Worm (Caenorhabditis elegans): Measurements from ENCODE around the gene F37A4.3.

The F37A4.3 gene

DNA sequence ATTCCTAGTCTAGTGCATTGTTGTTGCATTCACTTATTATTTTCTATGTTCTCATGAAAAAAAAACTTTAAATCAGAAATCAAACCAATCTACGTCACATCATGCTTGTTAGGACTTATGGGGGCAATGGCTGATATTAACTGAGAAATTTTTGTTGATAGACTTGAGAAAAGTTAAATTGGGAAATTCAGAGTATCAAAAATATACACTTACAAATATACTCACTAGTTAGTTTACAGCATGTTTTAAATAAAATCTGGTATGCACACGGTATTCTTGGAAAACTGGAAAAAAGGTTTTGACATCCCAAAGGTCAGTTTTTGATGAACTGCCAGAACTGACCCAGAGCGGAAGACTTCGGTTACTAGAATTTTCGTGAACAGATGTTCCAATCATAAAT, 37.4 kb upstream of the F37A4.3 start:
- TF ChIP-seq pat-9 (tag; optimal IDR thresholded peaks at IDR 0.05) = no peak
- no peak for TF ChIP-seq hlh-13 (GFP tag; optimal IDR thresholded peaks at IDR 0.05)
- TF ChIP-seq dmd-4 (tag; optimal IDR thresholded peaks at IDR 0.05; ENCODE audit: borderline replicate concordance) = no peak
- TF ChIP-seq ref-2 (tag; optimal IDR thresholded peaks at IDR 0.05) = no peak
- TF ChIP-seq ceh-22 (tag; optimal IDR thresholded peaks at IDR 0.05) = no peak
- TF ChIP-seq F13H6.1 (tag; optimal IDR thresholded peaks at IDR 0.05) = no peak
- no peak for TF ChIP-seq Y22D7AL.16 (tag; optimal IDR thresholded peaks at IDR 0.05)
- no peak for TF ChIP-seq ceh-34 (tag; optimal IDR thresholded peaks at IDR 0.05)
- no peak for TF ChIP-seq nfya-1 (tag; optimal IDR thresholded peaks at IDR 0.05)
- no peak for TF ChIP-seq ttx-3 (tag; optimal IDR thresholded peaks at IDR 0.05)
- no peak for TF ChIP-seq hlh-30 (tag; optimal IDR thresholded peaks at IDR 0.05; ENCODE audit: insufficient read depth)
- no peak for TF ChIP-seq elt-2 (tag; optimal IDR thresholded peaks at IDR 0.05)
- no peak for TF ChIP-seq fkh-10 (GFP tag; optimal IDR thresholded peaks at IDR 0.05)
- no peak for TF ChIP-seq unc-86 (tag; optimal IDR thresholded peaks at IDR 0.05)
- no peak for TF ChIP-seq rnt-1 (tag; optimal IDR thresholded peaks at IDR 0.05)
- TF ChIP-seq sox-2 (GFP tag; IDR thresholded peaks at IDR 0.05) = no peak
- TF ChIP-seq pros-1 (tag; optimal IDR thresholded peaks at IDR 0.05) = no peak
- no peak for TF ChIP-seq hlh-15 (tag; optimal IDR thresholded peaks at IDR 0.05)
- TF ChIP-seq madf-2 (tag; optimal IDR thresholded peaks at IDR 0.05) = no peak

ce11 chrIII:6681790-6682189, 36.6 kb upstream of the F37A4.3 start:
- TF ChIP-seq unc-42 (tag; optimal IDR thresholded peaks at IDR 0.05) (peak; percentile 21), ceh-6 (GFP tag; optimal IDR thresholded peaks at IDR 0.05) (no peak)

ce11 chrIII:6690490-6690889, 27.9 kb upstream of the F37A4.3 start:
- TF ChIP-seq unc-42 (tag; optimal IDR thresholded peaks at IDR 0.05) = peak; percentile 8
- TF ChIP-seq pqm-1 (tag; optimal IDR thresholded peaks at IDR 0.05) = no peak
- TF ChIP-seq C08G9.2 (tag; optimal IDR thresholded peaks at IDR 0.05) = no peak
- TF ChIP-seq ahr-1 (tag; optimal IDR thresholded peaks at IDR 0.05) = no peak

- TF ChIP-seq unc-86 (tag; optimal IDR thresholded peaks at IDR 0.05) = no peak
- TF ChIP-seq lin-11 (tag; optimal IDR thresholded peaks at IDR 0.05) = no peak
- no peak for TF ChIP-seq K02D7.2 (tag; optimal IDR thresholded peaks at IDR 0.05)
- TF ChIP-seq T23F11.4 (GFP tag; optimal IDR thresholded peaks at IDR 0.05) = no peak
- TF ChIP-seq eyg-1 (tag; optimal IDR thresholded peaks at IDR 0.05) = no peak
- no peak for TF ChIP-seq che-1 (tag; optimal IDR thresholded peaks at IDR 0.05)
- TF ChIP-seq hlh-30 (tag; optimal IDR thresholded peaks at IDR 0.05; ENCODE audit: insufficient read depth) = no peak
- TF ChIP-seq pros-1 (tag; optimal IDR thresholded peaks at IDR 0.05) = no peak
- no peak for TF ChIP-seq pha-4 (tag; optimal IDR thresholded peaks at IDR 0.05)
- TF ChIP-seq ceh-48 (tag; optimal IDR thresholded peaks at IDR 0.05) = no peak
Measured at ce11 chrIII:6693285-6693684, 25.1 kb upstream of the F37A4.3 start.

ce11 chrIII:6695189-6695588, 23.2 kb upstream of the F37A4.3 start:
- TF ChIP-seq nhr-11 (tag; optimal IDR thresholded peaks at IDR 0.05) = no peak
- no peak for TF ChIP-seq pax-1 (tag; optimal IDR thresholded peaks at IDR 0.05)
- TF ChIP-seq nfya-1 (tag; optimal IDR thresholded peaks at IDR 0.05) = peak; percentile 12
- TF ChIP-seq odd-2 (tag; optimal IDR thresholded peaks at IDR 0.05) = no peak
- no peak for TF ChIP-seq ceh-24 (tag; optimal IDR thresholded peaks at IDR 0.05)
- TF ChIP-seq sdc-2 (tag; optimal IDR thresholded peaks at IDR 0.05) = no peak
- no peak for TF ChIP-seq mec-3 (tag; optimal IDR thresholded peaks at IDR 0.05; ENCODE audit: borderline replicate concordance)
- peak; percentile 4 for TF ChIP-seq C08G9.2 (tag; optimal IDR thresholded peaks at IDR 0.05)
- no peak for TF ChIP-seq npax-4 (tag; optimal IDR thresholded peaks at IDR 0.05)
- no peak for TF ChIP-seq lim-6 (tag; optimal IDR thresholded peaks at IDR 0.05)
- TF ChIP-seq F13H6.1 (tag; optimal IDR thresholded peaks at IDR 0.05) = no peak
- TF ChIP-seq dmd-4 (tag; optimal IDR thresholded peaks at IDR 0.05; ENCODE audit: borderline replicate concordance) = no peak
- no peak for TF ChIP-seq hlh-8 (tag; optimal IDR thresholded peaks at IDR 0.05)
- TF ChIP-seq Y22D7AL.16 (tag; optimal IDR thresholded peaks at IDR 0.05) = no peak
- TF ChIP-seq unc-86 (tag; optimal IDR thresholded peaks at IDR 0.05) = no peak
- peak; percentile 54 for TF ChIP-seq ceh-31 (tag; optimal IDR thresholded peaks at IDR 0.05)
- TF ChIP-seq elt-2 (tag; optimal IDR thresholded peaks at IDR 0.05) = no peak

Data from whole organism, late embryonic.